Worm (Caenorhabditis elegans) whole organism, late embryonic: ENCODE data around the gene fbxb-104.
A peak's percentile ranks its signal among the peaks of the same experiment; 100 is the strongest.

ENCODE experiments used
- ceh-22 ChIP-seq: sonication (generic microtip); optimal IDR thresholded peaks from 2 replicates; lab custom pipeline; 2017; ENCODE audit warnings: missing biosample characterization, missing genetic modification characterization
- ceh-9 ChIP-seq: sonication (generic microtip); optimal IDR thresholded peaks from 2 replicates; lab custom pipeline; 2016; ENCODE audit warnings: mild to moderate bottlenecking, missing genetic modification characterization, inconsistent platforms, missing compliant biosample characterization
- hlh-30 ChIP-seq: sonication (generic microtip); optimal IDR thresholded peaks from 2 replicates; lab custom pipeline; 2017; ENCODE audit warnings: antibody characterized with exemption, missing genetic modification characterization, missing compliant biosample characterization; ENCODE audit not compliant: insufficient read depth
- sox-4 ChIP-seq: sonication (generic microtip); optimal IDR thresholded peaks from 2 replicates; lab custom pipeline; 2017; ENCODE audit warnings: mild to moderate bottlenecking, missing genetic modification characterization, inconsistent platforms, missing compliant biosample characterization
- ttx-3 ChIP-seq: sonication (generic microtip); optimal IDR thresholded peaks from 2 replicates; lab custom pipeline; 2016; ENCODE audit warnings: missing genetic modification reagents, missing genetic modification characterization, missing compliant biosample characterization
- unc-55 ChIP-seq: sonication (generic microtip); optimal IDR thresholded peaks from 2 replicates; lab custom pipeline; 2017; ENCODE audit warnings: missing biosample characterization, missing genetic modification reagents, missing genetic modification characterization

DNA sequence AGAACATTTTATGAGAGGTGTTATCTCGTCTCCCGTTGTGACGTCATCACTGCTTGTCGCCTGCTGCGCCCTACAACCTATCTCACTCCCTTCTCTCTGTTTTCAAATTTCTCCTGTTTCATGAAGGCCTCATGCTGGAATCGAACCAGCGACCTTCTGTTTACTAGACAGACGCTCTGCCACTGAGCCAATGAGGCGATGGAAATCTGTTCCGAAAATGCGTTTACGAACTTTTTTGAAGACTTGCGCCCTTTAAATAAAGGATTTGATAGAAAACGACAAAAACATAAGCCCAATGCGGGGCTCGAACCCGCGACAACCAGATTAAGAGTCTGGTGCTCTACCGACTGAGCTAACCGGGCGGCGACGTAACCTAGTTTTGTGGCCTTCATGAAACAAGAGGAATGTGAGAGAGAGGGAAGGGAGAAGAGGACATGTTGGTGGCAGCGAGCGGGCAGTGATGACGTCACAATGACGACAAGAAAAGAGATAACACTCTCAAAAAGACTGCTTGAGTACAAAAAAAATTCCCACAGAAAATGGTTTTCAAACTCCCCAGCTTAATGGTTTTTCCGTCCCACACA, 42.0 kb upstream of the fbxb-104 start, which contains the start of gene clec-126:
- TF ChIP-seq sox-4, result peak; percentile 65
- TF ChIP-seq ceh-9 (tag; lab: Kevin White, UChicago), result peak; percentile 27
- TF ChIP-seq unc-55 (GFP tag; lab: Kevin White, UChicago), result no peak
- no peak for TF ChIP-seq ceh-22 (tag; lab: Kevin White, UChicago)
- peak; percentile 43 for TF ChIP-seq hlh-30 (tag; lab: Kevin White, UChicago)
- TF ChIP-seq ttx-3 (tag; lab: Kevin White, UChicago), result peak; percentile 60
